Fruit fly (Drosophila melanogaster): Measurements from ENCODE around the gene CG11703.
A peak's percentile ranks its signal among the peaks of the same experiment; 100 is the strongest.

The CG11703 gene

dm6 chr3R:19190020-19190419 lies 38.0 kb downstream of the CG11703 start:
- TF ChIP-seq bab1 (GFP tag; optimal IDR thresholded peaks at IDR 0.05) (no peak), CG7101 (tag; optimal IDR thresholded peaks at IDR 0.05) (no peak), cic (GFP tag; optimal IDR thresholded peaks at IDR 0.05) (no peak), Clk (GFP tag; optimal IDR thresholded peaks at IDR 0.05) (no peak), kay (GFP tag; ENCODE audit: borderline replicate concordance) (no peak), toe (GFP tag; optimal IDR thresholded peaks at IDR 0.05) (no peak), CG7045 (GFP tag; optimal IDR thresholded peaks at IDR 0.05) (no peak), Hr96 (GFP tag; optimal IDR thresholded peaks at IDR 0.05) (no peak), cnc (optimal IDR thresholded peaks at IDR 0.05) (no peak), CG5204 (GFP tag; optimal IDR thresholded peaks at IDR 0.05) (no peak), CG12768 (GFP tag; optimal IDR thresholded peaks at IDR 0.05) (no peak)

dm6 chr3R:19187717-19188149 lies 40.2 kb downstream of the CG11703 start:
- TF ChIP-seq Hr96 (GFP tag; optimal IDR thresholded peaks at IDR 0.05) (no peak), Clk (GFP tag; optimal IDR thresholded peaks at IDR 0.05) (no peak), CG12768 (GFP tag; optimal IDR thresholded peaks at IDR 0.05) (no peak), CG7101 (tag; optimal IDR thresholded peaks at IDR 0.05) (no peak), CG11617 (GFP tag; optimal IDR thresholded peaks at IDR 0.05) (no peak), CG33017 (tag; optimal IDR thresholded peaks at IDR 0.05) (no peak), Mnt (GFP tag; optimal IDR thresholded peaks at IDR 0.05) (no peak), toe (GFP tag; optimal IDR thresholded peaks at IDR 0.05) (no peak), CG5204 (GFP tag; optimal IDR thresholded peaks at IDR 0.05) (no peak), tj (GFP tag; optimal IDR thresholded peaks at IDR 0.05) (no peak), bab1 (GFP tag; optimal IDR thresholded peaks at IDR 0.05) (no peak), Crg-1 (GFP tag; optimal IDR thresholded peaks at IDR 0.05) (no peak), cnc (optimal IDR thresholded peaks at IDR 0.05) (no peak), CG14711 (tag; optimal IDR thresholded peaks at IDR 0.05) (no peak), CG7045 (GFP tag; optimal IDR thresholded peaks at IDR 0.05) (no peak), kay (GFP tag; ENCODE audit: borderline replicate concordance) (no peak), pad (GFP tag; optimal IDR thresholded peaks at IDR 0.05) (no peak), CG1620 (GFP tag; optimal IDR thresholded peaks at IDR 0.05) (no peak), cic (GFP tag; optimal IDR thresholded peaks at IDR 0.05) (no peak)

DNA sequence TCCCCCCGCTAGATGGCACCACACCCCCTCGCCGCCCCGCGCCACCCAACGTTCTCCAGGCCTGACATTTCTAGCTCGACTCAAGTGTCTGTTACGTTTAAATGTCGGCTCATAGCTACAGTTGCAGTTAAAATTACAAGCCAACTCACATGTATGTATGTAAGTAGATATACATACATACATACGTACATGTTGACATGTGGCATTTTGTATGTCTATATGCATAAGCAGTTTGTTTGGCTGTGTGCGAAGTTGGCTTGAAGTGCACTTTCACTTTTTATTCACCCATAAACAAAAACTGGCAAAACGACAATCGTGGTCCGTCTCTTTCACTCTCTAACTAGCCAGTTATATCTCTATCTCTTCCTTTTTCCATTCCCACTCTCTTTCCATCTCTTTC lies 45.1 kb downstream of the CG11703 start:
- no peak for TF ChIP-seq CG12768 (GFP tag; optimal IDR thresholded peaks at IDR 0.05)
- TF ChIP-seq CG7045 (GFP tag; optimal IDR thresholded peaks at IDR 0.05): no peak
- TF ChIP-seq toe (GFP tag; optimal IDR thresholded peaks at IDR 0.05): no peak
- TF ChIP-seq CG11617 (GFP tag; optimal IDR thresholded peaks at IDR 0.05): no peak
- TF ChIP-seq CG1620 (GFP tag; optimal IDR thresholded peaks at IDR 0.05): no peak
- TF ChIP-seq Clk (GFP tag; optimal IDR thresholded peaks at IDR 0.05): no peak
- TF ChIP-seq tj (GFP tag; optimal IDR thresholded peaks at IDR 0.05): no peak
- TF ChIP-seq Hr96 (GFP tag; optimal IDR thresholded peaks at IDR 0.05): no peak
- TF ChIP-seq Crg-1 (GFP tag; optimal IDR thresholded peaks at IDR 0.05): no peak
- no peak for TF ChIP-seq ovo (GFP tag; optimal IDR thresholded peaks at IDR 0.05)
- TF ChIP-seq CG33017 (tag; optimal IDR thresholded peaks at IDR 0.05): no peak
- no peak for TF ChIP-seq kay (GFP tag; ENCODE audit: borderline replicate concordance)
- no peak for TF ChIP-seq pad (GFP tag; optimal IDR thresholded peaks at IDR 0.05)
- TF ChIP-seq Mnt (GFP tag; optimal IDR thresholded peaks at IDR 0.05): no peak
- no peak for TF ChIP-seq cic (GFP tag; optimal IDR thresholded peaks at IDR 0.05)
- no peak for TF ChIP-seq CG5204 (GFP tag; optimal IDR thresholded peaks at IDR 0.05)
- no peak for TF ChIP-seq CG7101 (tag; optimal IDR thresholded peaks at IDR 0.05)
- no peak for TF ChIP-seq cnc (optimal IDR thresholded peaks at IDR 0.05)
- no peak for TF ChIP-seq bab1 (GFP tag; optimal IDR thresholded peaks at IDR 0.05)

- no peak for TF ChIP-seq CG7045 (GFP tag; optimal IDR thresholded peaks at IDR 0.05)
- peak; percentile 18 for TF ChIP-seq CG5204 (GFP tag; optimal IDR thresholded peaks at IDR 0.05)
These were observed 46.8 kb downstream of the CG11703 start for dm6 chr3R:19181214-19181613.

dm6 chr3R:19180263-19180893 lies 47.6 kb downstream of the CG11703 start, which contains the start of the genes CG5555 and myd:
CG5555 (minus strand) TSS chr3R:19180538.
myd (plus strand) TSS chr3R:19180659.
- TF ChIP-seq tj (GFP tag; optimal IDR thresholded peaks at IDR 0.05) (peak; percentile 82), bab1 (GFP tag; optimal IDR thresholded peaks at IDR 0.05) (peak; percentile 24), CG12768 (GFP tag; optimal IDR thresholded peaks at IDR 0.05) (no peak), kay (GFP tag; ENCODE audit: borderline replicate concordance) (peak; percentile 53), Clk (GFP tag; optimal IDR thresholded peaks at IDR 0.05) (no peak), Crg-1 (GFP tag; optimal IDR thresholded peaks at IDR 0.05) (peak; percentile 41), pad (GFP tag; optimal IDR thresholded peaks at IDR 0.05) (no peak), Hr96 (GFP tag; optimal IDR thresholded peaks at IDR 0.05) (peak; percentile 20), Mnt (GFP tag; optimal IDR thresholded peaks at IDR 0.05) (no peak), toe (GFP tag; optimal IDR thresholded peaks at IDR 0.05) (no peak), CG33017 (tag; optimal IDR thresholded peaks at IDR 0.05) (no peak), CG7101 (tag; optimal IDR thresholded peaks at IDR 0.05) (peak; percentile 16)
